Worm (Caenorhabditis elegans): ENCODE measurements around the gene gskl-1.
A peak's percentile ranks its signal among the peaks of the same experiment; 100 is the strongest.

The gskl-1 gene

DNA sequence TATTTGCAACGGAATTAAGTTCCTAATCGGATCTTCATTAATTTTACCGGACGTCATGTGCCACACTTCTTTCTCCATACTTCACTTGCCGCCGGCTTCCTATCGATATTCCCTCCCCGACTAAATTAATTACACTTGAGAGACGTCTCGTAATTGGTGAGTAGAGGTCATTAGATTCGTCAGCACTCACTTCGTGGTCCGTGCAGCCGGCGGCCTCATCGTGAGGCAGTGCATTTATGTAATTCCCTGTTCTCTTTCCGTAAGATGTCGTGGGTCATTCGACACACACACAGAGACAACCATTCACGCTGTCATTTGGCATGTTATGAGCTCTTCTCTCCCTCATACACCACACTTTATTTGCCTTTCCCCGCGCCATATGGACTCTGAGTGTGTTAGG, 43.2 kb downstream of the gskl-1 start:
- TF ChIP-seq cog-1 (tag; optimal IDR thresholded peaks at IDR 0.05) (peak; percentile 26), ztf-29 (GFP tag; IDR thresholded peaks at IDR 0.05) (0 out of 2 replicates have a peak, but pooled peaks have one; percentile 13), T22C8.4 (GFP tag; IDR thresholded peaks at IDR 0.05) (no peak), ztf-23 (GFP tag; IDR thresholded peaks at IDR 0.05) (no peak)

DNA sequence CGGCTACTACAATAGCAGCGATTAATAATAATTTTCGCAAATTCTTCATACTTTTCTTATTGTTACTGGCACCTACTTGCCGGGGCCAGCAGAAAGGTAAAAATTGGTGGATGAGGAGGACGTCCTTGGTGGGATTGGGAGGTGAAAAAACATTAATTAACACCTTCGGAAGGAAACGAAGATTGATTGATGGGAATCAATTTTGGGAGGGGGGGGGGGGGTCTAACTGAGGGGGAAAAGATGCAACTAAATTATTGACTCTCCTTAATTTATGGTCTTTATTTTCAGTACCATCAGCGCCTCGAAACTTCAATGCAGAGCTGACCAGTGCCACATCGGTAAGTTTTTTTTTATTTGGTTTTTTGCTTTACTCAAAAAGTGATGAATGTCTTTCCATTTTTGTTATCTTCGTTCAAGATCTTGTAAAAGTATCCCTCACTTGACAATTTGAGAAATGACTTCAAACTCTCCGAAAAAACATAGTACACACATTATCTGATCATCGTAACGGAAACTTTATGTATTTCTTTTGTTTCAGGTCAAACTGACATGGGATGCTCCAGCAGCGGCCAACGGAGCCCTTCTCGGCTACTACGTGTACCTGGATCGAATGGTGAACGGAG, 46.4 kb downstream of the gskl-1 start:
- TF ChIP-seq ref-1 (GFP tag; conservative IDR thresholded peaks at IDR 0.05) (no peak), klf-2 (GFP tag; conservative IDR thresholded peaks at IDR 0.05) (no peak), tab-1 (GFP tag; IDR thresholded peaks at IDR 0.05) (no peak), cog-1 (tag; optimal IDR thresholded peaks at IDR 0.05) (no peak), ztf-23 (GFP tag; IDR thresholded peaks at IDR 0.05) (no peak), T22C8.4 (GFP tag; IDR thresholded peaks at IDR 0.05) (no peak), flt-1 (GFP tag; IDR thresholded peaks at IDR 0.05) (no peak), ztf-29 (GFP tag; IDR thresholded peaks at IDR 0.05) (no peak), med-1 (GFP tag; optimal IDR thresholded peaks at IDR 0.05; ENCODE audit: insufficient read depth) (no peak)

ce11 chrII:10995600-10995999, 48.2 kb downstream of the gskl-1 start:
- TF ChIP-seq ztf-29 (GFP tag; IDR thresholded peaks at IDR 0.05), result no peak
- TF ChIP-seq klf-2 (GFP tag; conservative IDR thresholded peaks at IDR 0.05), result no peak
- no peak for TF ChIP-seq ztf-23 (GFP tag; IDR thresholded peaks at IDR 0.05)
- TF ChIP-seq ref-1 (GFP tag; conservative IDR thresholded peaks at IDR 0.05), result no peak
- no peak for TF ChIP-seq med-1 (GFP tag; optimal IDR thresholded peaks at IDR 0.05; ENCODE audit: insufficient read depth)
- TF ChIP-seq flt-1 (GFP tag; IDR thresholded peaks at IDR 0.05), result no peak
- no peak for TF ChIP-seq cog-1 (tag; optimal IDR thresholded peaks at IDR 0.05)
- TF ChIP-seq tab-1 (GFP tag; IDR thresholded peaks at IDR 0.05), result no peak
- TF ChIP-seq T22C8.4 (GFP tag; IDR thresholded peaks at IDR 0.05), result no peak

All from whole organism, midembryonic.